Worm (Caenorhabditis elegans) whole organism, L1 larva: ENCODE data around the gene F20B6.10.
A peak's percentile ranks its signal among the peaks of the same experiment; 100 is the strongest.

Source experiments
- Y116A8C.19 ChIP-seq: sonication (generic microtip); optimal IDR thresholded peaks from 2 replicates; lab custom pipeline; 2016; ENCODE audit warnings: missing compliant biosample characterization, missing genetic modification characterization, borderline replicate concordance
- alr-1 ChIP-seq: fragments of 200-800 bp; sonication (Bioruptor generic); optimal IDR thresholded peaks from 2 replicates; lab custom pipeline; 2018; ENCODE audit warnings: borderline replicate concordance, mild to moderate bottlenecking, missing genetic modification characterization, missing compliant biosample characterization
- ama-1 ChIP-seq: fragments of 150-350 bp; optimal IDR thresholded peaks from 2 replicates; lab custom pipeline; 2014
- blmp-1 ChIP-seq: fragments of 150-350 bp; optimal IDR thresholded peaks from 2 replicates; lab custom pipeline; 2014; ENCODE audit warnings: missing biosample characterization, missing genetic modification characterization
- ceh-63 ChIP-seq: fragments of 200-800 bp; sonication (Bioruptor generic); optimal IDR thresholded peaks from 2 replicates; lab custom pipeline; 2018; ENCODE audit warnings: mild to moderate bottlenecking, missing genetic modification characterization, missing compliant biosample characterization
- ceh-8 ChIP-seq: fragments of 200-800 bp; sonication (Bioruptor generic); optimal IDR thresholded peaks from 2 replicates; lab custom pipeline; 2018; ENCODE audit warnings: mild to moderate bottlenecking, missing genetic modification characterization, moderate library complexity, missing compliant biosample characterization
- ceh-90 ChIP-seq: sonication (generic microtip); optimal IDR thresholded peaks from 2 replicates; lab custom pipeline; 2016; ENCODE audit warnings: missing genetic modification characterization, missing compliant biosample characterization
- dpl-1 ChIP-seq, 3 experiments: fragments of 150-350 bp in 2 of 3; sonication (generic microtip) in 1 of 3; optimal IDR thresholded peaks; 2 replicates each; lab custom pipeline; 2014 to 2017; ENCODE audit warnings: missing biosample characterization in 3 of 3, missing genetic modification characterization in 3 of 3, missing genetic modification reagents in 3 of 3
- efl-1 ChIP-seq, 4 experiments: fragments of 150-350 bp; optimal IDR thresholded peaks in 3 of 4; peaks in 1 of 4; 1 replicate in 1 of 4; 2 replicates in 3 of 4; lab custom pipeline; 2014; ENCODE audit warnings: missing biosample characterization in 2 of 4, missing genetic modification characterization in 2 of 4, missing genetic modification reagents in 2 of 4
- efl-3 ChIP-seq: fragments of 200-800 bp; sonication (Bioruptor generic); optimal IDR thresholded peaks from 2 replicates; lab custom pipeline; 2018; ENCODE audit warnings: mild to moderate bottlenecking, missing genetic modification characterization, missing compliant biosample characterization
- egl-13 ChIP-seq: sonication (generic microtip); optimal IDR thresholded peaks from 2 replicates; lab custom pipeline; 2016; ENCODE audit warnings: missing genotype, missing genetic modification reagents, missing genetic modification characterization, missing compliant biosample characterization
- elt-2 ChIP-seq: sonication (generic microtip); optimal IDR thresholded peaks from 2 replicates; lab custom pipeline; 2016; ENCODE audit warnings: missing genetic modification characterization, mild to moderate bottlenecking, inconsistent platforms, missing compliant biosample characterization, missing genetic modification reagents
- elt-3 ChIP-seq, 6 experiments: fragments of 150-350 bp in 1 of 6; sonication (generic microtip); optimal IDR thresholded peaks; 2 replicates each; lab custom pipeline; 2017 to 2018; ENCODE audit warnings: missing biosample characterization in 6 of 6, missing genetic modification characterization in 6 of 6, inconsistent platforms in 1 of 6
- fos-1 ChIP-seq: fragments of 150-350 bp; optimal IDR thresholded peaks from 2 replicates; lab custom pipeline; 2014; ENCODE audit warnings: missing biosample characterization, missing genetic modification characterization
- grh-1 ChIP-seq: fragments of 200-800 bp; sonication (Bioruptor generic); IDR thresholded peaks from 2 replicates; pipeline ENCODE4 v1.3.6; 2022; ENCODE audit warnings: missing genetic modification reagents, missing genetic modification characterization, missing compliant biosample characterization
- hlh-17 ChIP-seq: fragments of 200-800 bp; sonication (Bioruptor generic); optimal IDR thresholded peaks from 2 replicates; lab custom pipeline; 2018; ENCODE audit warnings: missing genetic modification characterization, mild to moderate bottlenecking, missing compliant biosample characterization, moderate library complexity, borderline replicate concordance
- isw-1 ChIP-seq: fragments of 200-800 bp; sonication (Bioruptor generic); IDR thresholded peaks from 2 replicates; pipeline ENCODE4 v1.3.6; 2022; ENCODE audit warnings: missing genetic modification characterization, missing compliant biosample characterization
- jun-1 ChIP-seq: fragments of 150-350 bp; optimal IDR thresholded peaks from 2 replicates; lab custom pipeline; 2014; ENCODE audit warnings: missing biosample characterization, missing genetic modification reagents, missing genetic modification characterization
- lin-14 ChIP-seq: fragments of 200-800 bp; sonication (Bioruptor generic); optimal IDR thresholded peaks from 2 replicates; lab custom pipeline; 2018; ENCODE audit warnings: mild to moderate bottlenecking, missing genetic modification characterization, moderate library complexity, missing compliant biosample characterization
- lin-35 ChIP-seq, 2 experiments: fragments of 150-350 bp; optimal IDR thresholded peaks; 2 replicates each; lab custom pipeline; 2014; ENCODE audit warnings: missing biosample characterization in 2 of 2, missing genetic modification characterization in 2 of 2, missing genetic modification reagents in 2 of 2
- lin-39 ChIP-seq: fragments of 150-350 bp; optimal IDR thresholded peaks from 2 replicates; lab custom pipeline; 2014; ENCODE audit warnings: missing biosample characterization, missing genetic modification reagents, missing genetic modification characterization
- lir-3 ChIP-seq: sonication (generic microtip); optimal IDR thresholded peaks from 2 replicates; lab custom pipeline; 2016; ENCODE audit warnings: mild to moderate bottlenecking, missing genetic modification characterization, moderate library complexity, missing compliant biosample characterization; ENCODE audit not compliant: poor library complexity
- lsy-2 ChIP-seq, 2 experiments: fragments of 150-350 bp; optimal IDR thresholded peaks; 2 replicates each; lab custom pipeline; 2014; ENCODE audit warnings: missing biosample characterization in 2 of 2, missing genetic modification characterization in 2 of 2
- mdl-1 ChIP-seq, 2 experiments: fragments of 150-350 bp; optimal IDR thresholded peaks; 2 replicates each; lab custom pipeline; 2014 to 2017; ENCODE audit warnings: missing biosample characterization in 2 of 2, missing genetic modification characterization in 2 of 2, inconsistent platforms in 1 of 2
- mef-2 ChIP-seq: fragments of 150-350 bp; optimal IDR thresholded peaks from 2 replicates; lab custom pipeline; 2014; ENCODE audit warnings: missing biosample characterization, missing genetic modification characterization
- nhr-11 ChIP-seq: fragments of 150-350 bp; optimal IDR thresholded peaks from 2 replicates; lab custom pipeline; 2014; ENCODE audit warnings: missing biosample characterization, missing genetic modification characterization
- nhr-12 ChIP-seq: sonication (generic microtip); optimal IDR thresholded peaks from 2 replicates; lab custom pipeline; 2017; ENCODE audit warnings: missing biosample characterization, missing genetic modification characterization
- nhr-19 ChIP-seq: fragments of 200-800 bp; sonication (Bioruptor generic); conservative IDR thresholded peaks from 2 replicates; pipeline ENCODE4 v1.3.6; 2022; ENCODE audit warnings: missing genetic modification characterization, missing compliant biosample characterization
- nhr-20 ChIP-seq: sonication (generic microtip); optimal IDR thresholded peaks from 2 replicates; lab custom pipeline; 2016; ENCODE audit warnings: mild to moderate bottlenecking, missing genetic modification characterization, missing compliant biosample characterization
- nhr-28 ChIP-seq: fragments of 150-350 bp; optimal IDR thresholded peaks from 2 replicates; lab custom pipeline; 2014; ENCODE audit warnings: missing biosample characterization, missing genetic modification characterization
- nhr-47 ChIP-seq: sonication (generic microtip); optimal IDR thresholded peaks from 2 replicates; lab custom pipeline; 2016; ENCODE audit warnings: mild to moderate bottlenecking, missing genetic modification characterization, moderate library complexity, missing compliant biosample characterization
- nhr-71 ChIP-seq: sonication (generic microtip); optimal IDR thresholded peaks from 2 replicates; lab custom pipeline; 2016; ENCODE audit warnings: mild to moderate bottlenecking, missing genetic modification characterization, moderate library complexity, missing compliant biosample characterization
- nhr-85 ChIP-seq: sonication (generic microtip); peaks from one replicate; lab custom pipeline; 2016; ENCODE audit warnings: missing genetic modification characterization, inconsistent platforms, missing compliant biosample characterization
- nhr-90 ChIP-seq: sonication (generic microtip); optimal IDR thresholded peaks from 2 replicates; lab custom pipeline; 2016; ENCODE audit warnings: mild to moderate bottlenecking, missing genetic modification characterization, missing compliant biosample characterization; ENCODE audit not compliant: poor library complexity
- pag-3 ChIP-seq: sonication (generic microtip); optimal IDR thresholded peaks from 2 replicates; lab custom pipeline; 2017; ENCODE audit warnings: missing genetic modification characterization, mild to moderate bottlenecking, missing compliant biosample characterization, antibody characterized with exemption, borderline replicate concordance; ENCODE audit not compliant: insufficient read depth
- pax-3 ChIP-seq: fragments of 200-800 bp; sonication (Bioruptor generic); optimal IDR thresholded peaks from 2 replicates; lab custom pipeline; 2018; ENCODE audit warnings: mild to moderate bottlenecking, missing genetic modification characterization, moderate library complexity, missing compliant biosample characterization
- pqm-1 ChIP-seq: sonication (generic microtip); optimal IDR thresholded peaks from 3 replicates; lab custom pipeline; 2017; ENCODE audit warnings: missing biosample characterization, missing genetic modification characterization
- rnt-1 ChIP-seq: sonication (generic microtip); optimal IDR thresholded peaks from 2 replicates; lab custom pipeline; 2016; ENCODE audit warnings: mild to moderate bottlenecking, missing genetic modification characterization, moderate library complexity, missing compliant biosample characterization
- snu-23 ChIP-seq: sonication (generic microtip); optimal IDR thresholded peaks from 2 replicates; lab custom pipeline; 2016; ENCODE audit warnings: missing genetic modification characterization, missing compliant biosample characterization
- sox-4 ChIP-seq: sonication (generic microtip); optimal IDR thresholded peaks from 2 replicates; lab custom pipeline; 2016; ENCODE audit warnings: missing genetic modification characterization, missing compliant biosample characterization
- tlp-1 ChIP-seq: fragments of 150-350 bp; optimal IDR thresholded peaks from 2 replicates; lab custom pipeline; 2014; ENCODE audit warnings: missing biosample characterization, missing genetic modification characterization
- unc-62 ChIP-seq: fragments of 150-350 bp; optimal IDR thresholded peaks from 2 replicates; lab custom pipeline; 2014; ENCODE audit warnings: missing biosample characterization, missing genetic modification reagents, missing genetic modification characterization
- xbp-1 ChIP-seq: sonication (generic microtip); optimal IDR thresholded peaks from 2 replicates; lab custom pipeline; 2016; ENCODE audit warnings: missing genetic modification characterization, missing compliant biosample characterization
- zag-1 ChIP-seq: fragments of 150-350 bp; optimal IDR thresholded peaks from 2 replicates; lab custom pipeline; 2014; ENCODE audit warnings: missing biosample characterization, missing genetic modification characterization

F20B6.10 gene

DNA sequence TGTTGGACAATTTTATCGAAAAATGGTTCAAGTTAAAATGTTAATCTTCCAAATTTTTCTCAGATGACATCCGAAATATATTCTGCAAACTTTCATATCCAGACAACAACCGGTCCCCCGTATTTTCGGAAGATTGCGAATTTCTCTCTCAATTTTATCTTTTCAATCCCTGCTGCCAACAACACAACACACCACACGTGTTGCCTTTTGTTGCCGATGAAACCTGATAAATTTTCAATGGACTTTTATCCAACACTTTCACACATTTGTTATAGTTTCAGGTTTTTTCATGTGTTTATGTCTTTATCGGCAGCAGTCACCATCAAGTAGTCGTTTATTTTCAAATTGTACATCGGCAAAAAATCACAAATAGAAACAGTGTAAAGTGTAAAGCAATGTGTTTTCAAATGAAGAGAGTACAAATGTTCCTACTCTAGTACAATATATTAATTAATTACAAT is 29.3 kb upstream of the F20B6.10 start:
- TF ChIP-seq zag-1 (tag; lab: Kevin White, UChicago) (no peak), hlh-17 (GFP tag; lab: Kevin White, UChicago) (no peak), elt-2 (peak; percentile 32), mdl-1 (tag; optimal IDR thresholded peaks at IDR 0.05; lab: Kevin White, UChicago) (peak in 1 of 2 experiments; percentile 19), dpl-1 (GFP tag; optimal IDR thresholded peaks at IDR 0.05; lab: Kevin White, UChicago) (no peak), ama-1 (peak; percentile 89), grh-1 (GFP tag; lab: Robert Waterston, UW) (no peak), nhr-28 (tag; lab: Kevin White, UChicago) (no peak), nhr-90 (peak; percentile 55), lin-35 (GFP tag; optimal IDR thresholded peaks at IDR 0.05; lab: Kevin White, UChicago) (peak in 1 of 2 experiments; percentile 49), nhr-19 (GFP tag; lab: Robert Waterston, UW) (0 out of 2 replicates have a peak, but pooled peaks have one; percentile 10), tlp-1 (tag; lab: Kevin White, UChicago) (no peak), egl-13 (tag; lab: Kevin White, UChicago) (no peak), blmp-1 (tag; lab: Kevin White, UChicago) (peak; percentile 56), elt-3 (tag; optimal IDR thresholded peaks at IDR 0.05; lab: Kevin White, UChicago) (peak in 1 of 6 experiments; percentile 37)

DNA sequence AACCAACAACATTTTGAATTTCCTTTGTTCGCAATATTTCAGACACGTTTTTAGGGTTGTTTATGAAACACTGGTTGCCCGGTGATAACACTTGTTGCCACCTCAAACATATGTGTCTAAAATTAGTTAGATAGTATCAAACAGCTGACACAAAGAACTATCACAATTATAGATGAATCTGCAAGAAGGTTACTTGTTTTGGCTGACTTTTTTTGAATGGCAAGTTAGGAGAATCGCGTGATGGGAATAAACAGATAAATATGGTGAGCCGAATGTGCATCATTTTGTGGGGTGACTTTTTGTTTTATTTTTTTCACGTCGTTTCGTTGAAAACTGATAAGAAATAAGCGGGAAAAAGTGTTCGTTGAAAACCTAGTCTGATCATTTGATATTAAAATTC is 28.1 kb upstream of the F20B6.10 start:
- TF ChIP-seq sox-4 (no peak), jun-1 (tag; lab: Kevin White, UChicago) (no peak), zag-1 (tag; lab: Kevin White, UChicago) (no peak), lir-3 (tag; lab: Kevin White, UChicago) (no peak), mef-2 (tag; lab: Kevin White, UChicago) (no peak), nhr-12 (tag; lab: Kevin White, UChicago) (no peak), nhr-47 (no peak), snu-23 (GFP tag; lab: Kevin White, UChicago) (no peak), lin-39 (tag; lab: Kevin White, UChicago) (no peak), lsy-2 (tag; optimal IDR thresholded peaks at IDR 0.05; lab: Kevin White, UChicago) (no peak), pag-3 (tag; lab: Kevin White, UChicago) (no peak), nhr-20 (tag; lab: Kevin White, UChicago) (peak; percentile 1), alr-1 (tag; lab: Kevin White, UChicago) (no peak), nhr-19 (GFP tag; lab: Robert Waterston, UW) (peak; percentile 49), efl-1 (optimal IDR thresholded peaks at IDR 0.05; lab: Kevin White, UChicago) (no peak), efl-1 (GFP tag; optimal IDR thresholded peaks at IDR 0.05 in 1 of 2; lab: Kevin White, UChicago) (peak in 1 of 2 experiments; percentile 78), tlp-1 (tag; lab: Kevin White, UChicago) (no peak), pqm-1 (no peak), nhr-11 (no peak), elt-2 (peak; percentile 74), lin-14 (GFP tag; lab: Kevin White, UChicago) (no peak), lin-35 (GFP tag; optimal IDR thresholded peaks at IDR 0.05; lab: Kevin White, UChicago) (peak in 1 of 2 experiments; percentile 55), Y116A8C.19 (tag; lab: Kevin White, UChicago) (no peak), unc-62 (GFP tag; lab: Kevin White, UChicago) (no peak), fos-1 (no peak), elt-3 (tag; optimal IDR thresholded peaks at IDR 0.05; lab: Kevin White, UChicago) (no peak)

DNA sequence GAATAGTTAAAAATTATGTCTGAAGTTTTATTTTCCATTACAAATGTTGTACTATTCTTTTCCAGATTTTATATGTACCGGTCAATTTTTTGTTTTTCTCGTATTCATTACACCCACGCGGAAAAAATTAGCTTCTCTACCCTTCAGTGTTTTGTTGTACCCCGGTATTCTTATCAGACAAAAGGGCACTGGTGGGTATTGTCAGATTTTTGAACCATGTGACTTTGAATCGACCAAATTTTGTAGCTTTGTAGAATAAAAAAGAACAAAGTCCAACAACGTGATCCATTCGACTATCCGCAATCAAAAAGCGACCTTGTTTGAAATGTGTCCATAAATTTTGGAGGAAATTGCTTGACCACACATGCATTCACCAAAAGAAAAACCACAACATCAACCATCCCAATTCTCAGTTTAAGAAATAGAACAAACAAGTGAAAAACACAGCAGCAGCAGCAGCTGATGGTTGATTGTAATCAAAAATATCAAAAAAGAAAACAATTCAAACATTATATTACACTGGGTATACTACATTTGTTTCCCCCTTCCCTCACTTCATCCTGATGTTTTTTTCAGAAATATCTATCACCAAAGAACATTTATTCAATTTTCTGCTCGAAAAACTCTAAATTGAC is 27.6 kb upstream of the F20B6.10 start:
- TF ChIP-seq xbp-1 (tag; lab: Kevin White, UChicago): no peak
- no peak for TF ChIP-seq ama-1
- TF ChIP-seq pax-3 (tag; lab: Kevin White, UChicago): no peak
- no peak for TF ChIP-seq hlh-17 (GFP tag; lab: Kevin White, UChicago)
- no peak for TF ChIP-seq zag-1 (tag; lab: Kevin White, UChicago)
- no peak for TF ChIP-seq isw-1 (GFP tag; lab: Robert Waterston, UW)
- TF ChIP-seq nhr-19 (GFP tag; lab: Robert Waterston, UW): peak; percentile 30
- TF ChIP-seq rnt-1 (tag; lab: Kevin White, UChicago): no peak
- TF ChIP-seq efl-1 (optimal IDR thresholded peaks at IDR 0.05; lab: Kevin White, UChicago): no peak
- no peak for TF ChIP-seq efl-1 (GFP tag; optimal IDR thresholded peaks at IDR 0.05 in 1 of 2; lab: Kevin White, UChicago)
- peak in 1 of 2 experiments; percentile 56 for TF ChIP-seq lin-35 (GFP tag; optimal IDR thresholded peaks at IDR 0.05; lab: Kevin White, UChicago)
- no peak for TF ChIP-seq nhr-47
- TF ChIP-seq nhr-28 (tag; lab: Kevin White, UChicago): no peak
- peak; percentile 49 for TF ChIP-seq nhr-71 (tag; lab: Kevin White, UChicago)
- TF ChIP-seq nhr-90: peak; percentile 35
- no peak for TF ChIP-seq tlp-1 (tag; lab: Kevin White, UChicago)
- no peak for TF ChIP-seq ceh-90 (tag; lab: Kevin White, UChicago)
- peak in 2 of 6 experiments; percentile 48 to 64 for TF ChIP-seq elt-3 (tag; optimal IDR thresholded peaks at IDR 0.05; lab: Kevin White, UChicago)
- no peak for TF ChIP-seq efl-3 (GFP tag; lab: Kevin White, UChicago)
- TF ChIP-seq ceh-63 (GFP tag; lab: Kevin White, UChicago): no peak
- TF ChIP-seq nhr-85 (tag; lab: Kevin White, UChicago): peak; percentile 82
- no peak for TF ChIP-seq ceh-8 (GFP tag; lab: Kevin White, UChicago)
